Fruit fly (Drosophila melanogaster): Measurements from ENCODE around the gene upd1.

Gene upd1

DNA sequence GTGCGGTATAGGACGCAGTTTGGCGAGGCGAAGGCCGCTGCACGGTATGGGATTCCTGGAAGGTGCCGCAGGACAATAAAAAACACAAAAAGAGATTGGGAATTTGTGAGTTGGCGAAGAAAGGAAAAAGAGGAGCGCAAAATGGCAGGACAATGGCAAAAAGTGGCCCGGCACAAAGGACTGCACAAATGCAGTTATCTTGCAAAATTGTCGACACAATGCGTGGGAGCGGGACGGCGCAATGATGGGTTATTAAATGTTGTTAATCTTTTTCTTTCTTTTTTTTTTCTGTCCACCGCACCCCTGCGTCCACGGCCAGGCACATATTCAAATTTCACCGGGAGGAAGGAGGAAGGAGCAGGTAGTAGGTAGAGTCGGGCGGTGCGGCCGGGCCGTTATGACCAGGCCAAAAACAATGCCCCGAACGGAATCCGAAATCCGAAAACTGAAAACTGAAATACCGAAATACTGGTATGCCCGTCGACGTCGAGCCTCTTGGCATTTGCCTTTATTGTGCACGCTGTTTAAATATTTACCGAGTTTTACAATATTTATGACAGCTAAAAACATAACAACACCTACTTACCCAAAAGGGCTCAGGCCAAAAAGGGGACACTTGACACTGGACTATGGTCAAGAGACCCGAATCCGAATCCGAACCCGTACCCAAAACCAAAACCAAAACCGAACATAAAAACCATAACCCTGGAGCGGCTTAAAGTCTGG is 5.3 kb downstream of the upd1 start:
- no peak for TF ChIP-seq CG4496 (GFP tag; IDR thresholded peaks at IDR 0.05)
- no peak for TF ChIP-seq Snoo (tag; optimal IDR thresholded peaks at IDR 0.05)
- no peak for TF ChIP-seq Pif1A (GFP tag; optimal IDR thresholded peaks at IDR 0.05)
- TF ChIP-seq gl (tag; optimal IDR thresholded peaks at IDR 0.05), result no peak
- TF ChIP-seq CG10348 (GFP tag; IDR thresholded peaks at IDR 0.05), result no peak

DNA sequence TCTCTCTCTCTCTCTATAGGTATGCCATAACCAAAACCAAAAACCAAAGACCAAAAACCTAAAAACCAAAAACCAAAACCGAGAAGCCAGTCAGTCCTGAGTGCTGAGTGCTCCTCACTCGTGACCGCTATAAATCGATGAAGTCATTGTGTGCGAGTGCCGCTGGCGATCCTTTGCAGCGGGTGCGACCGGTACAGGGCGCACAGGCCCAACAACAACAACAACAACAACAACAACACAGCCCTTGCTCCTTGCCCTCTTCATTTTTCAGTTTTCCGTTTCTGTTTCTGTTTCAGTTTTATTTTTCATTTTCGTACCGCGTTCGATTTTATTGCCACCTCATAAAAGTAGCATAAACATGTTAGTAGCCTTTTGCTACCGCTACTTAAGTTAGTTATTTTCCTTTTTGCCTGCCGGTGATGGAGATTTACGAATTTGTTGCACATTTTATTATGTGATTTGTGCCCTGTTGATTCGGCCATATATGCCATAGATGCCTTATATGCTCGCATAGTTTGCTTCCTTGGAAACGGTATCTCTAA is 8.2 kb downstream of the upd1 start:
- TF ChIP-seq rn (GFP tag; IDR thresholded peaks at IDR 0.05) (no peak), CG32121 (GFP tag; IDR thresholded peaks at IDR 0.05) (no peak), Pif1B (GFP tag; optimal IDR thresholded peaks at IDR 0.05) (no peak), CG34367 (tag; optimal IDR thresholded peaks at IDR 0.05) (no peak), CG8159 (tag; optimal IDR thresholded peaks at IDR 0.05) (no peak), CG15710 (tag; optimal IDR thresholded peaks at IDR 0.05) (no peak), Snoo (tag; optimal IDR thresholded peaks at IDR 0.05) (no peak), CG17806 (tag; optimal IDR thresholded peaks at IDR 0.05) (no peak), CG12605 (GFP tag; IDR thresholded peaks at IDR 0.05) (no peak), D1 (tag; optimal IDR thresholded peaks at IDR 0.05) (no peak), Ets98B (GFP tag; IDR thresholded peaks at IDR 0.05) (no peak), CG10348 (GFP tag; IDR thresholded peaks at IDR 0.05) (no peak), CG9948 (tag; optimal IDR thresholded peaks at IDR 0.05) (no peak), CG4496 (GFP tag; IDR thresholded peaks at IDR 0.05) (no peak), EcR (GFP tag; optimal IDR thresholded peaks at IDR 0.05) (no peak), gl (tag; optimal IDR thresholded peaks at IDR 0.05) (no peak), fd96Ca (GFP tag; IDR thresholded peaks at IDR 0.05) (no peak), CG13204 (GFP tag; optimal IDR thresholded peaks at IDR 0.05) (no peak), CG8301 (tag; optimal IDR thresholded peaks at IDR 0.05) (no peak), CG14655 (GFP tag; optimal IDR thresholded peaks at IDR 0.05) (no peak)

DNA sequence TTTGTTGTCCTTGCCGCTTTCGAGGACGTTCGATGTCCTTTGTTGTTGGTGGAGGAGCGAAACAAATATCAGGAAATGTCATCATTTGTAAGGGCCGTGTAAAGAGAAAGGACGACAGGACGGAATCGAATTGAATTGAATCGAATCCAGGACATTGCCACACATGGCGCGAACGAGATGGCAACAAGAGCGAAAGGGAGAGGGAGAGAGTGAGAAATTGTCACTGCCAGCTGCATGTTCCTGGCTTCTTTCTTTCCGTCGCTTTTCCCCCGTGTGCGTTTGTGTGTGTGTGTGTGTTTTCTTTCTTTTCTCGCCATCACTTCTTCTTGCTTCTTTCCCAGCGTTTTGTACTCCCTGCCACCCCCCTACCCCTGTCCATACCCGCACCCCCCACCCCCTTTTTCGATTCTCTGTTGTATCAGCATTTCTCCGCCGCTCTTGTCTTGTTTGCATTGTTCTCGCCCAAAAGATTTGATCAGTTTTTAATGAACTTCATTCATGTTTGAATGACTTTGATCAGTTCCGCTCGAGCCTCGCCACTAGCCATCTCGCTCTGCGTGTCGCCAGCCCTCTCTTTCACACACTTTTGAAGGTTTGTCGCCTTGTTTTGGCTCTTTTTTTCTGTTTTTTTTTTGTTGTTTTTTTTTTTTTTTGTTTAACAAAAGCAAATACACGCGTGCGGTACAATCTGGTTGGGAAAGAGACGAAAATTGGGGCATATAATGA is 11.0 kb downstream of the upd1 start:
- TF ChIP-seq CG15710 (tag; optimal IDR thresholded peaks at IDR 0.05) (no peak), Pif1A (GFP tag; optimal IDR thresholded peaks at IDR 0.05) (no peak), CG34367 (tag; optimal IDR thresholded peaks at IDR 0.05) (no peak), fd96Ca (GFP tag; IDR thresholded peaks at IDR 0.05) (no peak), CG12605 (GFP tag; IDR thresholded peaks at IDR 0.05) (no peak), CG4496 (GFP tag; IDR thresholded peaks at IDR 0.05) (no peak), Pif1B (GFP tag; optimal IDR thresholded peaks at IDR 0.05) (no peak), CG10348 (GFP tag; IDR thresholded peaks at IDR 0.05) (no peak), D1 (tag; optimal IDR thresholded peaks at IDR 0.05) (no peak), EcR (GFP tag; optimal IDR thresholded peaks at IDR 0.05) (no peak), CG32121 (GFP tag; IDR thresholded peaks at IDR 0.05) (no peak)

DNA sequence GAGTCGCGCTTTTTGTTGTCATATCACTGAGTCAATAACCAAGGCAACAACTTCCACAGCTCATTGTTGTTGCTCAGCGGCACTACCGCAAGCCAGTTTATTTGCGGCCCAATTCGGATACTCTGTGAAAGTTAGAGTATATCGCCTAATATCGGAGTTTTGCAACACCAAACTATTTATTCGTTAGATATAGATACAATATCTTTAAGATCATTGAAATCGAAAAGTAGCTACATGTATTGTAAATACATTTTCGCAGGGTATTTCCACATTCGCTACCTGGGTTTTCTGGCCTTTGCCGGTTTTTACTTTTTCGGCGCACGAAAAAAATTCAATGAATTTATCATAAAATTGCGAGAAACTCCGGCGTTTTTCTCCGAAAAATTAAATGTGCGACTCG is 15.1 kb downstream of the upd1 start:
- peak; percentile 84 for TF ChIP-seq Pif1A (GFP tag; optimal IDR thresholded peaks at IDR 0.05)
- no peak for TF ChIP-seq D1 (tag; optimal IDR thresholded peaks at IDR 0.05)
- peak; percentile 49 for TF ChIP-seq CG8301 (tag; optimal IDR thresholded peaks at IDR 0.05)
- TF ChIP-seq Snoo (tag; optimal IDR thresholded peaks at IDR 0.05), result peak; percentile 92
- peak; percentile 84 for TF ChIP-seq Pif1B (GFP tag; optimal IDR thresholded peaks at IDR 0.05)
- TF ChIP-seq CG10348 (GFP tag; IDR thresholded peaks at IDR 0.05), result 0 out of 2 replicates have a peak, but pooled peaks have one; percentile 14
- peak; percentile 52 for TF ChIP-seq CG14655 (GFP tag; optimal IDR thresholded peaks at IDR 0.05)
- peak; percentile 39 for TF ChIP-seq CG34367 (tag; optimal IDR thresholded peaks at IDR 0.05)
- TF ChIP-seq CG13204 (GFP tag; optimal IDR thresholded peaks at IDR 0.05), result no peak
- TF ChIP-seq CG4496 (GFP tag; IDR thresholded peaks at IDR 0.05), result peak; percentile 88
- TF ChIP-seq CG12605 (GFP tag; IDR thresholded peaks at IDR 0.05), result peak; percentile 66; the same call in 1 of the 2 replicates
- peak; percentile 86 for TF ChIP-seq Ets98B (GFP tag; IDR thresholded peaks at IDR 0.05)
- peak; percentile 54 for TF ChIP-seq CG15710 (tag; optimal IDR thresholded peaks at IDR 0.05)
- peak; percentile 26 for TF ChIP-seq CG9948 (tag; optimal IDR thresholded peaks at IDR 0.05)
- peak; percentile 87 for TF ChIP-seq fd96Ca (GFP tag; IDR thresholded peaks at IDR 0.05)
- peak; percentile 87 for TF ChIP-seq CG32121 (GFP tag; IDR thresholded peaks at IDR 0.05)
- TF ChIP-seq EcR (GFP tag; optimal IDR thresholded peaks at IDR 0.05), result no peak
- peak; percentile 19 for TF ChIP-seq CG17806 (tag; optimal IDR thresholded peaks at IDR 0.05)
- peak; percentile 60 for TF ChIP-seq CG8159 (tag; optimal IDR thresholded peaks at IDR 0.05)
- TF ChIP-seq gl (tag; optimal IDR thresholded peaks at IDR 0.05), result no peak
- peak; percentile 74 for TF ChIP-seq rn (GFP tag; IDR thresholded peaks at IDR 0.05)

DNA sequence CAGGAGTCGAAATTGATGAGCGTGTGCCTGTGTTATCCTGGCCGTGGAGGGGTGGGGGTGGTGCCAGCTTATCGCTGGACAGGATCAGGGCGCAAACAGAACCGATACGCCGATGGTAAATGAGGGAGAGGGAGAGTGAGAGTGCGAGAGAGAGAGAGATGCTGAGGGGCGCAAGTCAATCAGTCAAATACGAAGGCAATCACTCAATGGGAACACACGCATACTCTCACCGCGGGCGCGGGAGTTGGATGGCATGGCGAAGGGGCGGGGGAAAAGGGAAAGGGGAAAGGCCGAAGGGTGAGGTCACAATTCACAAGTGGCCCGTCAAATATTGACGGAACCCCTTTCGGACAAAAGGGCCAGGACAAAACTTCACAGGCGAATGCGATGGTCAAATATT is 20.4 kb downstream of the upd1 start:
- TF ChIP-seq CG17806 (tag; optimal IDR thresholded peaks at IDR 0.05) (no peak), CG13204 (GFP tag; optimal IDR thresholded peaks at IDR 0.05) (no peak), rn (GFP tag; IDR thresholded peaks at IDR 0.05) (no peak), Ets98B (GFP tag; IDR thresholded peaks at IDR 0.05) (no peak), fd96Ca (GFP tag; IDR thresholded peaks at IDR 0.05) (no peak), Pif1B (GFP tag; optimal IDR thresholded peaks at IDR 0.05) (no peak), Snoo (tag; optimal IDR thresholded peaks at IDR 0.05) (no peak), EcR (GFP tag; optimal IDR thresholded peaks at IDR 0.05) (no peak)

Measured in whole organism, pupa.